Fruit fly (Drosophila melanogaster) whole organism, embryonic: Measurements from ENCODE around the gene DCP2.
A peak's percentile ranks its signal among the peaks of the same experiment; 100 is the strongest.

Experiments used
- Abd-B ChIP-seq: fragments of 200-800 bp; sonication (Bioruptor generic); optimal IDR thresholded peaks from 2 replicates; lab custom pipeline; 2018; ENCODE audit warnings: missing biosample characterization, mild to moderate bottlenecking, missing genetic modification characterization, moderate library complexity
- Aef1 ChIP-seq: fragments of 200-800 bp; sonication (Bioruptor generic); IDR thresholded peaks from 3 replicates; pipeline ENCODE4 v1.3.6; 2022; ENCODE audit warnings: missing biosample characterization, missing genetic modification characterization
- Awh ChIP-seq: fragments of 200-800 bp; sonication (Bioruptor generic); IDR thresholded peaks from 2 replicates; pipeline ENCODE4, ENCODE4 v1.3.6; 2022; ENCODE audit warnings: missing biosample characterization, missing genetic modification characterization
- BEAF-32 ChIP-seq: fragments of 200-800 bp; sonication (Bioruptor generic); optimal IDR thresholded peaks from 3 replicates; lab custom pipeline; 2017; ENCODE audit warnings: missing biosample characterization, missing genetic modification characterization, mild to moderate bottlenecking, moderate library complexity, missing genetic modification reagents
- Blimp-1 ChIP-seq: fragments of 200-800 bp; sonication (Bioruptor generic); optimal IDR thresholded peaks from 3 replicates; lab custom pipeline; 2018; ENCODE audit warnings: missing biosample characterization, missing genetic modification characterization, mild to moderate bottlenecking, moderate library complexity, missing genetic modification reagents
- CG11093 ChIP-seq: fragments of 200-800 bp; sonication (Bioruptor generic); IDR thresholded peaks from 3 replicates; pipeline ENCODE4 v1.3.6; 2022; ENCODE audit warnings: missing biosample characterization, missing genetic modification characterization
- CG13424 ChIP-seq: fragments of 200-800 bp; sonication (Bioruptor generic); optimal IDR thresholded peaks from 2 replicates; lab custom pipeline; 2019; ENCODE audit warnings: missing biosample characterization, mild to moderate bottlenecking, missing genetic modification characterization, moderate library complexity
- CG15011 ChIP-seq: fragments of 200-800 bp; sonication (Bioruptor generic); optimal IDR thresholded peaks from 3 replicates; lab custom pipeline; 2018; ENCODE audit warnings: missing biosample characterization, mild to moderate bottlenecking, missing genetic modification characterization
- CG18262 ChIP-seq: fragments of 200-800 bp; optimal IDR thresholded peaks from 3 replicates; lab custom pipeline; 2019; ENCODE audit warnings: missing biosample characterization, mild to moderate bottlenecking, missing genetic modification characterization, moderate library complexity
- CG18599 ChIP-seq: fragments of 200-800 bp; sonication (Bioruptor generic); optimal IDR thresholded peaks from 3 replicates; lab custom pipeline; 2017; ENCODE audit warnings: missing biosample characterization, missing genetic modification characterization, mild to moderate bottlenecking, moderate library complexity, missing genetic modification reagents
- CG2875 ChIP-seq: fragments of 200-800 bp; sonication (Bioruptor generic); optimal IDR thresholded peaks from 2 replicates; lab custom pipeline; 2017; ENCODE audit warnings: missing biosample characterization, mild to moderate bottlenecking, missing genetic modification characterization, missing genetic modification reagents
- CG3065 ChIP-seq: fragments of 200-800 bp; sonication (Bioruptor generic); optimal IDR thresholded peaks from 2 replicates; lab custom pipeline; 2016; ENCODE audit warnings: missing biosample characterization, missing genetic modification characterization
- CG31441 ChIP-seq: fragments of 200-800 bp; sonication (Bioruptor generic); IDR thresholded peaks from 2 replicates; pipeline ENCODE4 v1.3.6; 2022; ENCODE audit warnings: missing biosample characterization, missing genetic modification characterization
- CG32767 ChIP-seq: fragments of 200-800 bp; sonication (Bioruptor generic); IDR thresholded peaks from 2 replicates; pipeline ENCODE4 v1.3.6; 2022; ENCODE audit warnings: missing biosample characterization, missing genetic modification characterization
- CG34376 ChIP-seq: fragments of 200-800 bp; sonication (Bioruptor generic); optimal IDR thresholded peaks from 2 replicates; lab custom pipeline; 2018; ENCODE audit warnings: missing biosample characterization, mild to moderate bottlenecking, missing genetic modification characterization
- CG4360 ChIP-seq: fragments of 200-800 bp; sonication (Bioruptor generic); IDR thresholded peaks from 2 replicates; pipeline ENCODE4 v1.3.6; 2022; ENCODE audit warnings: missing biosample characterization, missing genetic modification characterization
- CG4730 ChIP-seq: fragments of 200-800 bp; sonication (Bioruptor generic); IDR thresholded peaks from 2 replicates; pipeline ENCODE4 v1.3.6; 2022; ENCODE audit warnings: missing biosample characterization, missing genetic modification characterization
- CG6813 ChIP-seq: fragments of 200-800 bp; sonication (Bioruptor generic); optimal IDR thresholded peaks from 2 replicates; lab custom pipeline; 2017; ENCODE audit warnings: missing biosample characterization, missing genetic modification characterization, mild to moderate bottlenecking, moderate library complexity, missing genetic modification reagents
- CG7745 ChIP-seq: fragments of 200-800 bp; sonication (Bioruptor generic); optimal IDR thresholded peaks from 2 replicates; lab custom pipeline; 2018; ENCODE audit warnings: missing biosample characterization, mild to moderate bottlenecking, missing genetic modification characterization, moderate library complexity
- CG7839 ChIP-seq: fragments of 200-800 bp; sonication (Bioruptor generic); optimal IDR thresholded peaks from 3 replicates; lab custom pipeline; 2018; ENCODE audit warnings: missing biosample characterization, mild to moderate bottlenecking, missing genetic modification characterization, moderate library complexity
- CG8944 ChIP-seq: fragments of 200-800 bp; sonication (Bioruptor generic); optimal IDR thresholded peaks from 3 replicates; lab custom pipeline; 2016; ENCODE audit warnings: missing biosample characterization, missing genetic modification characterization
- CG9932 ChIP-seq: fragments of 200-800 bp; sonication (Bioruptor generic); IDR thresholded peaks from 2 replicates; pipeline ENCODE4 v1.3.6; 2022; ENCODE audit warnings: missing biosample characterization, missing genetic modification characterization
- D ChIP-seq, 2 experiments: fragments of 200-800 bp in 1 of 2; fragments of >200 bp in 1 of 2; sonication (Bioruptor generic) in 1 of 2; optimal IDR thresholded peaks; 2 replicates in 1 of 2; 3 replicates in 1 of 2; lab custom pipeline; 2017; ENCODE audit warnings: mild to moderate bottlenecking in 1 of 2, missing biosample characterization in 1 of 2, missing genetic modification characterization in 1 of 2, missing genetic modification reagents in 1 of 2
- Dll ChIP-seq: fragments of 200-800 bp; sonication (Bioruptor generic); IDR thresholded peaks from 4 replicates; pipeline ENCODE4 v1.3.6; 2022; ENCODE audit warnings: missing biosample characterization, missing genetic modification characterization; ENCODE audit not compliant: partially characterized antibody
- Dref ChIP-seq: fragments of 200-800 bp; sonication (Bioruptor generic); IDR thresholded peaks from 2 replicates; pipeline ENCODE4 v1.3.6; 2022; ENCODE audit warnings: missing biosample characterization, missing genetic modification characterization
- Ets65A ChIP-seq: fragments of 200-800 bp; sonication (Bioruptor generic); peaks from one replicate; lab custom pipeline; 2016; ENCODE audit warnings: missing biosample characterization, missing genetic modification characterization
- Fer2 ChIP-seq: fragments of 200-800 bp; sonication (Bioruptor generic); optimal IDR thresholded peaks from 2 replicates; lab custom pipeline; 2018; ENCODE audit warnings: missing biosample characterization, mild to moderate bottlenecking, missing genetic modification characterization, moderate library complexity
- Oaz ChIP-seq: fragments of 200-800 bp; sonication (Bioruptor generic); IDR thresholded peaks from 2 replicates; pipeline ENCODE4 v1.3.6; 2022; ENCODE audit warnings: missing biosample characterization, missing genetic modification characterization
- Poxn ChIP-seq: fragments of 200-800 bp; sonication (Bioruptor generic); IDR thresholded peaks from 2 replicates; pipeline ENCODE4 v1.3.6; 2022; ENCODE audit warnings: missing biosample characterization, missing genetic modification characterization
- Sry-δ ChIP-seq: fragments of 200-800 bp; sonication (Bioruptor generic); optimal IDR thresholded peaks from 2 replicates; lab custom pipeline; 2016; ENCODE audit warnings: missing biosample characterization, missing genetic modification characterization
- YL-1 ChIP-seq: fragments of 200-800 bp; sonication (Bioruptor generic); optimal IDR thresholded peaks from 3 replicates; lab custom pipeline; 2017; ENCODE audit warnings: missing biosample characterization, mild to moderate bottlenecking, missing genetic modification characterization
- bcd ChIP-seq: fragments of 200-800 bp; sonication (Bioruptor generic); optimal IDR thresholded peaks from 2 replicates; lab custom pipeline; 2017; ENCODE audit warnings: missing biosample characterization, mild to moderate bottlenecking, missing genetic modification characterization
- crp ChIP-seq, 2 experiments: fragments of 200-800 bp; sonication (Bioruptor generic); optimal IDR thresholded peaks; 2 replicates in 1 of 2; 3 replicates in 1 of 2; lab custom pipeline; 2017; ENCODE audit warnings: missing biosample characterization in 2 of 2, missing genetic modification characterization in 2 of 2, mild to moderate bottlenecking in 1 of 2, moderate library complexity in 1 of 2
- danr ChIP-seq: fragments of 200-800 bp; sonication (Bioruptor generic); IDR thresholded peaks from 2 replicates; pipeline ENCODE4 v1.3.6; 2022; ENCODE audit warnings: missing biosample characterization, missing genetic modification characterization
- fd102C ChIP-seq: fragments of 200-800 bp; sonication (Bioruptor generic); optimal IDR thresholded peaks from 2 replicates; lab custom pipeline; 2018; ENCODE audit warnings: missing biosample characterization, mild to moderate bottlenecking, missing genetic modification characterization, moderate library complexity
- fru ChIP-seq: fragments of >200 bp; optimal IDR thresholded peaks from 2 replicates; lab custom pipeline; 2017
- gfzf ChIP-seq: fragments of 200-800 bp; sonication (Bioruptor generic); optimal IDR thresholded peaks from 2 replicates; lab custom pipeline; 2016; ENCODE audit warnings: missing biosample characterization, mild to moderate bottlenecking, missing genetic modification characterization, moderate library complexity
- kni ChIP-seq: fragments of 200-800 bp; sonication (Bioruptor generic); optimal IDR thresholded peaks from 3 replicates; lab custom pipeline; 2017; ENCODE audit warnings: mild to moderate bottlenecking, missing biosample characterization, missing genetic modification reagents, missing genetic modification characterization
- luna ChIP-seq: fragments of 200-800 bp; sonication (Bioruptor generic); optimal IDR thresholded peaks from 2 replicates; lab custom pipeline; 2016; ENCODE audit warnings: missing biosample characterization, missing genetic modification characterization
- mam ChIP-seq: fragments of 200-800 bp; sonication (Bioruptor generic); optimal IDR thresholded peaks from 3 replicates; lab custom pipeline; 2016; ENCODE audit warnings: missing biosample characterization, missing genetic modification characterization
- peb ChIP-seq: fragments of 200-800 bp; sonication (Bioruptor generic); IDR thresholded peaks from 2 replicates; pipeline ENCODE4 v1.3.6; 2022; ENCODE audit warnings: missing biosample characterization, missing genetic modification characterization
- prd ChIP-seq, 3 experiments: fragments of >200 bp in 2 of 3; fragments of 200-800 bp in 1 of 3; sonication (Bioruptor generic) in 1 of 3; optimal IDR thresholded peaks in 2 of 3; IDR thresholded peaks in 1 of 3; 2 replicates in 2 of 3; 3 replicates in 1 of 3; pipeline versions ENCODE4 v1.3.6 to Lab custom; 2017 to 2022; ENCODE audit warnings: missing biosample characterization in 1 of 3, missing genetic modification characterization in 1 of 3
- pum ChIP-seq: fragments of 200-800 bp; sonication (Bioruptor generic); optimal IDR thresholded peaks from 2 replicates; lab custom pipeline; 2016; ENCODE audit warnings: missing biosample characterization, missing genetic modification characterization
- ranshi ChIP-seq: fragments of 200-800 bp; sonication (Bioruptor generic); IDR thresholded peaks from 2 replicates; pipeline ENCODE4 v1.3.6; 2022; ENCODE audit warnings: missing biosample characterization, missing genetic modification characterization
- sc ChIP-seq, 3 experiments: fragments of >200 bp in 2 of 3; fragments of 200-800 bp in 1 of 3; sonication (Bioruptor generic) in 1 of 3; optimal IDR thresholded peaks; 2 replicates in 2 of 3; 3 replicates in 1 of 3; lab custom pipeline; 2017; ENCODE audit warnings: mild to moderate bottlenecking in 1 of 3, missing biosample characterization in 1 of 3, missing genetic modification characterization in 1 of 3, missing genetic modification reagents in 1 of 3
- sisA ChIP-seq: fragments of 200-800 bp; sonication (Bioruptor generic); IDR thresholded peaks from 2 replicates; pipeline ENCODE4 v1.3.6; 2022; ENCODE audit warnings: missing biosample characterization, missing genetic modification characterization
- slou ChIP-seq: fragments of 200-800 bp; sonication (Bioruptor generic); optimal IDR thresholded peaks from 3 replicates; lab custom pipeline; 2016; ENCODE audit warnings: missing biosample characterization, missing genetic modification characterization
- sug ChIP-seq: fragments of 200-800 bp; optimal IDR thresholded peaks from 2 replicates; lab custom pipeline; 2019; ENCODE audit warnings: missing biosample characterization, mild to moderate bottlenecking, missing genetic modification characterization, moderate library complexity
- trem ChIP-seq: fragments of 200-800 bp; optimal IDR thresholded peaks from 3 replicates; lab custom pipeline; 2019; ENCODE audit warnings: missing biosample characterization, mild to moderate bottlenecking, missing genetic modification characterization, moderate library complexity

Gene DCP2

dm6 chr3L:15823780-15824423, 2.3 kb downstream of the DCP2 start (continued):
- TF ChIP-seq kni (GFP tag; lab: Kevin White, UChicago), result no peak
- TF ChIP-seq CG7745 (tag; lab: Kevin White, UChicago), result peak; percentile 5
- TF ChIP-seq danr (GFP tag; lab: Robert Waterston, UW), result no peak
- no peak for TF ChIP-seq fd102C (GFP tag; lab: Kevin White, UChicago)
- TF ChIP-seq YL-1 (GFP tag; lab: Kevin White, UChicago), result peak; percentile 7
- TF ChIP-seq CG7839 (tag; lab: Kevin White, UChicago), result no peak
- TF ChIP-seq Dll (GFP tag; lab: Robert Waterston, UW), result no peak
- no peak for TF ChIP-seq D (optimal IDR thresholded peaks at IDR 0.05; lab: Kevin White, UChicago)
- TF ChIP-seq D (GFP tag; optimal IDR thresholded peaks at IDR 0.05; lab: Kevin White, UChicago), result no peak
- TF ChIP-seq luna, result no peak
- no peak for TF ChIP-seq CG31441
- no peak for TF ChIP-seq Blimp-1 (GFP tag; lab: Kevin White, UChicago)
- peak; percentile 23; the same call in 1 of the 3 replicates for TF ChIP-seq Aef1
- TF ChIP-seq Awh, result no peak
- no peak for TF ChIP-seq BEAF-32 (GFP tag; lab: Kevin White, UChicago)
- no peak for TF ChIP-seq gfzf (GFP tag; lab: Kevin White, UChicago)
- no peak for TF ChIP-seq bcd
- TF ChIP-seq CG3065 (GFP tag; lab: Kevin White, UChicago), result no peak
- no peak for TF ChIP-seq prd (optimal IDR thresholded peaks at IDR 0.05; lab: Kevin White, UChicago)
- TF ChIP-seq prd (GFP tag; IDR thresholded peaks at IDR 0.05; lab: Robert Waterston, UW), result no peak
- TF ChIP-seq CG2875 (GFP tag; lab: Kevin White, UChicago), result no peak
- no peak for TF ChIP-seq slou (GFP tag; lab: Kevin White, UChicago)
- TF ChIP-seq CG15011 (GFP tag; lab: Kevin White, UChicago), result no peak
- no peak for TF ChIP-seq Dref (GFP tag; lab: Robert Waterston, UW)
- TF ChIP-seq fru (lab: Kevin White, UChicago), result no peak
- no peak for TF ChIP-seq CG11093 (GFP tag; lab: Robert Waterston, UW)
- peak; percentile 62 for TF ChIP-seq CG34376 (GFP tag; lab: Kevin White, UChicago)
- TF ChIP-seq crp (GFP tag; optimal IDR thresholded peaks at IDR 0.05; lab: Kevin White, UChicago), result no peak
- TF ChIP-seq CG18262 (tag; lab: Kevin White, UChicago), result no peak
- TF ChIP-seq sisA (GFP tag; lab: Robert Waterston, UW), result no peak
- TF ChIP-seq Ets65A, result no peak
- TF ChIP-seq Sry-δ (GFP tag; lab: Kevin White, UChicago), result no peak
- TF ChIP-seq CG9932 (GFP tag; lab: Robert Waterston, UW), result no peak
- TF ChIP-seq Abd-B (GFP tag; lab: Kevin White, UChicago), result no peak
- TF ChIP-seq Fer2 (tag; lab: Kevin White, UChicago), result no peak
- peak; percentile 56 for TF ChIP-seq CG18599 (GFP tag; lab: Kevin White, UChicago)
- no peak for TF ChIP-seq CG4730 (GFP tag; lab: Robert Waterston, UW)
- TF ChIP-seq trem (tag; lab: Kevin White, UChicago), result no peak
- TF ChIP-seq ranshi (GFP tag; lab: Robert Waterston, UW), result no peak
- no peak for TF ChIP-seq CG8944 (GFP tag; lab: Kevin White, UChicago)
- TF ChIP-seq CG4360 (GFP tag; lab: Robert Waterston, UW), result peak; percentile 78
- peak; percentile 42 for TF ChIP-seq sug (tag; lab: Kevin White, UChicago)
- TF ChIP-seq Oaz (GFP tag; lab: Robert Waterston, UW), result no peak
- no peak for TF ChIP-seq peb
- TF ChIP-seq Poxn (GFP tag; lab: Robert Waterston, UW), result no peak
- no peak for TF ChIP-seq mam (GFP tag; lab: Kevin White, UChicago)
- TF ChIP-seq CG13424 (tag; lab: Kevin White, UChicago), result peak; percentile 17
- 0 out of 2 replicates have a peak, but pooled peaks have one; percentile 12 for TF ChIP-seq CG32767
- TF ChIP-seq sc (optimal IDR thresholded peaks at IDR 0.05; lab: Kevin White, UChicago), result no peak
- no peak for TF ChIP-seq sc (GFP tag; optimal IDR thresholded peaks at IDR 0.05; lab: Kevin White, UChicago)
- no peak for TF ChIP-seq pum (GFP tag; lab: Kevin White, UChicago)
- no peak for TF ChIP-seq CG6813 (GFP tag; lab: Kevin White, UChicago)
